Worm (Caenorhabditis elegans): ENCODE results near the gene ZK892.6.

ce11 chrII:9960127-9960526, 19.8 kb downstream of the ZK892.6 start:
- no peak for TF ChIP-seq ama-1 (optimal IDR thresholded peaks at IDR 0.05)
- no peak for TF ChIP-seq tra-4 (tag; optimal IDR thresholded peaks at IDR 0.05)
- TF ChIP-seq pes-1 (GFP tag; IDR thresholded peaks at IDR 0.05), result no peak
